Fruit fly (Drosophila melanogaster) whole organism, prepupa: ENCODE results near the gene yellow-g2.

Experiments used
- CG16779 ChIP-seq: fragments of 200-800 bp; sonication (Bioruptor generic); optimal IDR thresholded peaks from 3 replicates; lab custom pipeline; 2017; ENCODE audit warnings: missing biosample characterization, mild to moderate bottlenecking, missing genetic modification characterization
- Eip78C ChIP-seq: fragments of 200-800 bp; sonication (Bioruptor generic); peaks from one replicate; lab custom pipeline; 2016; ENCODE audit warnings: missing biosample characterization, missing genetic modification characterization
- dac ChIP-seq: fragments of 200-800 bp; sonication (Bioruptor generic); optimal IDR thresholded peaks from 2 replicates; lab custom pipeline; 2017; ENCODE audit warnings: missing biosample characterization, mild to moderate bottlenecking, missing genetic modification characterization
- dsx ChIP-seq: fragments of 200-800 bp; optimal IDR thresholded peaks from 3 replicates; lab custom pipeline; 2019; ENCODE audit warnings: missing biosample characterization, mild to moderate bottlenecking, missing genetic modification characterization, moderate library complexity; ENCODE audit not compliant: poor library complexity, severe bottlenecking
- net ChIP-seq: fragments of 200-800 bp; sonication (Bioruptor generic); optimal IDR thresholded peaks from 3 replicates; lab custom pipeline; 2016; ENCODE audit warnings: missing biosample characterization, missing genetic modification characterization

DNA sequence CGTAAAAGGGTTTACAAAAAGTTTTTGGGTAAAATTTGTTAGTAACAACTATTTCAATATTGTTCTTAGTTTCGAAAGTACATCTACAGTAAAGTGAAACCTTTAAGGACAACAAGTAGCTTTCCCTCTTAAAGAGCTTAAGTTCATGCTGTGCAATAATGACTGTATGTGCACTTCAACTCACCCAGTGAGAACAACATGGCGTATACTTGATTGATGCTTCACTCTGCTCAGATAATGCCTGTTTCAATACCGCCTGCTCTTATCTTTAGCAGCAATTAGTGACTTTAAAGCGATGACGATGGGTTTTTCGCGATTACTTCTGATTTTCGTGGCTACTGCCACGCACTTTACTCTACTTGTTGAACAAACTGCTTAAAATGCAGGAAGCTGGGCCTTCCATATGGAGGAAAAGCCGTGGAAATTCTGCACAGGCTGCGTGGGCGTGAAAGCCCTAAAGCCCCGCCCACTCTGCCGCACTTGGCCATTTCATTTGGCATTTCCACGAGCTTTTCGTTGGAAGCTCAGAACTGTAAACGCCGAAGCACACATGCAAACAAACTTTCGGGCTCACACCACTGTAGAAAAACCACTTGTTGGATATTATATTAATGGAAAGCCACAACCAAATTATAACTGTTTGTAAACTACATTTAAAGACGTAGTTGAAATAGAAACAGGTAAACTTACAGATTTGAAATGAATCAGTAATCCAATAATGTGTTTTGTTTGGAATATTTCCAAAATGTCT is 19.8 kb upstream of the yellow-g2 start:
- no peak for TF ChIP-seq dac (GFP tag; lab: Kevin White, UChicago)
- peak; percentile 64 for TF ChIP-seq Eip78C
- no peak for TF ChIP-seq net (GFP tag; lab: Kevin White, UChicago)
- no peak for TF ChIP-seq CG16779 (tag; lab: Kevin White, UChicago)
- TF ChIP-seq dsx = no peak
